Worm (Caenorhabditis elegans) whole organism, young adult: Measurements from ENCODE around the gene F54E2.1.

Experiments used
- B0019.2 ChIP-seq: fragments of 200-800 bp; sonication (Bioruptor generic); conservative IDR thresholded peaks from 2 replicates; pipeline ENCODE4 v1.3.6; 2022; ENCODE audit warnings: missing genetic modification reagents, missing genetic modification characterization, missing compliant biosample characterization
- C17E4.6 ChIP-seq: fragments of 200-800 bp; sonication (Bioruptor generic); IDR thresholded peaks from 2 replicates; pipeline ENCODE4 v1.3.6; 2022; ENCODE audit warnings: missing genetic modification reagents, missing genetic modification characterization, missing compliant biosample characterization
- F10E7.11 ChIP-seq: sonication (generic microtip); optimal IDR thresholded peaks from 2 replicates; lab custom pipeline; 2017; ENCODE audit warnings: mild to moderate bottlenecking, missing genetic modification characterization, moderate library complexity, missing compliant biosample characterization
- F37B4.10 ChIP-seq: fragments of 200-800 bp; sonication (Bioruptor generic); IDR thresholded peaks from 2 replicates; pipeline ENCODE4 v1.3.6; 2022; ENCODE audit warnings: missing genetic modification characterization, missing compliant biosample characterization
- T07F8.4 ChIP-seq: sonication (generic microtip); optimal IDR thresholded peaks from 2 replicates; lab custom pipeline; 2016; ENCODE audit warnings: mild to moderate bottlenecking, missing genetic modification characterization, moderate library complexity, missing compliant biosample characterization
- T26A5.8 ChIP-seq: sonication (generic microtip); optimal IDR thresholded peaks from 2 replicates; lab custom pipeline; 2016; ENCODE audit warnings: missing genetic modification characterization, missing compliant biosample characterization
- Y53G8AR.9 ChIP-seq: fragments of 200-800 bp; sonication (Bioruptor generic); conservative IDR thresholded peaks from 2 replicates; pipeline ENCODE4 v1.3.6; 2022; ENCODE audit warnings: missing genetic modification reagents, missing genetic modification characterization, missing compliant biosample characterization
- ama-1 ChIP-seq, 3 experiments: fragments of 150-350 bp in 1 of 3; sonication (generic microtip) in 2 of 3; optimal IDR thresholded peaks; 2 replicates each; lab custom pipeline; 2014 to 2018; ENCODE audit warnings: missing biosample characterization in 2 of 3, missing genetic modification characterization in 2 of 3, missing genetic modification reagents in 2 of 3
- attf-3 ChIP-seq: fragments of 200-800 bp; sonication (Bioruptor generic); conservative IDR thresholded peaks from 2 replicates; pipeline ENCODE4 v1.3.6; 2022; ENCODE audit warnings: missing genetic modification reagents, missing genetic modification characterization, missing compliant biosample characterization
- attf-6 ChIP-seq: fragments of 200-800 bp; sonication (Bioruptor generic); IDR thresholded peaks from 2 replicates; pipeline ENCODE4 v1.3.6; 2022; ENCODE audit warnings: missing genetic modification reagents, missing genetic modification characterization, missing compliant biosample characterization
- bed-2 ChIP-seq: fragments of 200-800 bp; sonication (Bioruptor generic); IDR thresholded peaks from 2 replicates; pipeline ENCODE4 v1.3.6; 2022; ENCODE audit warnings: missing genetic modification reagents, missing genetic modification characterization, missing compliant biosample characterization
- ccch-3 ChIP-seq: fragments of 200-800 bp; sonication (Bioruptor generic); optimal IDR thresholded peaks from 2 replicates; lab custom pipeline; 2018; ENCODE audit warnings: mild to moderate bottlenecking, missing genetic modification characterization, missing compliant biosample characterization
- ceh-100 ChIP-seq: fragments of 200-800 bp; sonication (Bioruptor generic); IDR thresholded peaks from 2 replicates; pipeline ENCODE4 v1.3.6; 2022; ENCODE audit warnings: missing genetic modification reagents, missing genetic modification characterization, missing compliant biosample characterization
- ceh-27 ChIP-seq: fragments of 200-800 bp; sonication (Bioruptor generic); optimal IDR thresholded peaks from 2 replicates; lab custom pipeline; 2018; ENCODE audit warnings: mild to moderate bottlenecking, missing genetic modification characterization, moderate library complexity, missing compliant biosample characterization
- dox-1 ChIP-seq: fragments of 200-800 bp; sonication (Bioruptor generic); IDR thresholded peaks from 2 replicates; pipeline ENCODE4 v1.3.6; 2022; ENCODE audit warnings: missing genetic modification reagents, missing genetic modification characterization, missing compliant biosample characterization
- dpff-1 ChIP-seq: sonication (generic microtip); optimal IDR thresholded peaks from 2 replicates; lab custom pipeline; 2017; ENCODE audit warnings: mild to moderate bottlenecking, missing genetic modification characterization, missing compliant biosample characterization
- dpl-1 ChIP-seq: fragments of 150-350 bp; optimal IDR thresholded peaks from 2 replicates; lab custom pipeline; 2014; ENCODE audit warnings: missing biosample characterization, missing genetic modification reagents, missing genetic modification characterization
- egl-18 ChIP-seq: fragments of 200-800 bp; sonication (Bioruptor generic); IDR thresholded peaks from 2 replicates; pipeline ENCODE4 v1.3.6; 2022; ENCODE audit warnings: missing genetic modification reagents, missing genetic modification characterization, missing compliant biosample characterization
- egrh-3 ChIP-seq: fragments of 200-800 bp; sonication (Bioruptor generic); IDR thresholded peaks from 2 replicates; pipeline ENCODE4 v1.3.6; 2022; ENCODE audit warnings: missing genetic modification reagents, missing genetic modification characterization, missing compliant biosample characterization
- ekl-4 ChIP-seq: fragments of 200-800 bp; sonication (Bioruptor generic); IDR thresholded peaks from 2 replicates; pipeline ENCODE4 v1.3.6; 2022; ENCODE audit warnings: missing genetic modification reagents, missing genetic modification characterization, missing compliant biosample characterization
- ets-4 ChIP-seq: fragments of 200-800 bp; sonication (Bioruptor generic); optimal IDR thresholded peaks from 2 replicates; lab custom pipeline; 2018; ENCODE audit warnings: mild to moderate bottlenecking, missing genetic modification characterization, missing compliant biosample characterization
- him-1 ChIP-seq: sonication (generic microtip); optimal IDR thresholded peaks from 2 replicates; lab custom pipeline; 2016; ENCODE audit warnings: missing genotype, missing genetic modification reagents, missing genetic modification characterization, missing compliant biosample characterization
- hlh-12 ChIP-seq: sonication (generic microtip); optimal IDR thresholded peaks from 2 replicates; lab custom pipeline; 2016; ENCODE audit warnings: missing genetic modification characterization, missing compliant biosample characterization
- hmg-1.2 ChIP-seq: fragments of 200-800 bp; sonication (Bioruptor generic); IDR thresholded peaks from 2 replicates; pipeline ENCODE4 v1.3.6; 2022; ENCODE audit warnings: missing genetic modification reagents, missing genetic modification characterization, missing compliant biosample characterization
- hmg-20 ChIP-seq: fragments of 200-800 bp; sonication (Bioruptor generic); IDR thresholded peaks from 2 replicates; pipeline ENCODE4 v1.3.6; 2022; ENCODE audit warnings: missing genetic modification reagents, missing genetic modification characterization, missing compliant biosample characterization
- let-607 ChIP-seq, 2 experiments: fragments of 200-800 bp in 1 of 2; sonication (Bioruptor generic) in 1 of 2; sonication (generic microtip) in 1 of 2; optimal IDR thresholded peaks; 2 replicates each; lab custom pipeline; 2016 to 2018; ENCODE audit warnings: mild to moderate bottlenecking in 2 of 2, missing compliant biosample characterization in 2 of 2, missing genetic modification characterization in 2 of 2, moderate library complexity in 2 of 2, missing genotype in 1 of 2
- lsl-1 ChIP-seq: fragments of 200-800 bp; sonication (Bioruptor generic); optimal IDR thresholded peaks from 2 replicates; lab custom pipeline; 2018; ENCODE audit warnings: mild to moderate bottlenecking, missing genetic modification characterization, moderate library complexity, missing compliant biosample characterization
- madf-10 ChIP-seq: sonication (generic microtip); optimal IDR thresholded peaks from 2 replicates; lab custom pipeline; 2016; ENCODE audit warnings: mild to moderate bottlenecking, missing genetic modification characterization, missing compliant biosample characterization
- mel-28 ChIP-seq: sonication (generic microtip); optimal IDR thresholded peaks from 2 replicates; lab custom pipeline; 2016; ENCODE audit warnings: borderline replicate concordance, mild to moderate bottlenecking, missing genetic modification characterization, missing compliant biosample characterization
- mes-4 ChIP-seq: sonication (generic microtip); optimal IDR thresholded peaks from 2 replicates; lab custom pipeline; 2016; ENCODE audit warnings: missing genotype, missing genetic modification characterization, missing compliant biosample characterization
- nfya-2 ChIP-seq: fragments of 200-800 bp; sonication (Bioruptor generic); IDR thresholded peaks from 2 replicates; pipeline ENCODE4 v1.3.6; 2022; ENCODE audit warnings: missing genetic modification reagents, missing genetic modification characterization, missing compliant biosample characterization
- pha-4 ChIP-seq: fragments of 150-350 bp; sonication (generic microtip); optimal IDR thresholded peaks from 2 replicates; lab custom pipeline; 2014; ENCODE audit warnings: missing biosample characterization, missing genetic modification reagents, missing genetic modification characterization
- rcor-1 ChIP-seq: fragments of 200-800 bp; sonication (Bioruptor generic); IDR thresholded peaks from 2 replicates; pipeline ENCODE4 v1.3.6; 2022; ENCODE audit warnings: missing genetic modification reagents, missing genetic modification characterization, missing compliant biosample characterization
- sdz-38 ChIP-seq: sonication (generic microtip); optimal IDR thresholded peaks from 2 replicates; lab custom pipeline; 2016; ENCODE audit warnings: missing genotype, missing genetic modification characterization, missing compliant biosample characterization
- sptf-2 ChIP-seq: fragments of 200-800 bp; sonication (Bioruptor generic); optimal IDR thresholded peaks from 2 replicates; lab custom pipeline; 2018; ENCODE audit warnings: mild to moderate bottlenecking, missing genetic modification characterization, missing compliant biosample characterization
- tbx-9 ChIP-seq: sonication (generic microtip); optimal IDR thresholded peaks from 2 replicates; lab custom pipeline; 2016; ENCODE audit warnings: borderline replicate concordance, missing genetic modification characterization, inconsistent platforms, missing compliant biosample characterization
- unc-130 ChIP-seq: sonication (generic microtip); optimal IDR thresholded peaks from 2 replicates; lab custom pipeline; 2016; ENCODE audit warnings: missing genetic modification reagents, missing genetic modification characterization, missing compliant biosample characterization
- zfh-2 ChIP-seq: fragments of 200-800 bp; sonication (Bioruptor generic); conservative IDR thresholded peaks from 2 replicates; pipeline ENCODE4 v1.3.6; 2022; ENCODE audit warnings: missing genetic modification reagents, missing genetic modification characterization, missing compliant biosample characterization
- ztf-22 ChIP-seq: fragments of 200-800 bp; sonication (Bioruptor generic); optimal IDR thresholded peaks from 2 replicates; lab custom pipeline; 2018; ENCODE audit warnings: mild to moderate bottlenecking, missing genetic modification characterization, moderate library complexity, missing compliant biosample characterization
- ztf-26 ChIP-seq: sonication (generic microtip); optimal IDR thresholded peaks from 2 replicates; lab custom pipeline; 2017; ENCODE audit warnings: missing genetic modification characterization, missing compliant biosample characterization

Gene F54E2.1

ce11 chrV:2799172-2799869, 10.9 kb upstream of the F54E2.1 start (continued):
- TF ChIP-seq egl-18 (GFP tag; lab: Robert Waterston, UW) (no peak), sptf-2 (no peak)
- TF ChIP-seq, all 124 proteins: peak for 4

ce11 chrV:2800676-2801075, 9.5 kb upstream of the F54E2.1 start:
- TF ChIP-seq egrh-3 (GFP tag; lab: Robert Waterston, UW) (peak; percentile 11; the same call in 1 of the 2 replicates), him-1 (no peak), zfh-2 (peak; percentile 65; the same call in 1 of the 2 replicates)

ce11 chrV:2801955-2802354, 8.2 kb upstream of the F54E2.1 start:
- TF ChIP-seq F37B4.10 (GFP tag; lab: Robert Waterston, UW), result no peak
- no peak for TF ChIP-seq unc-130
- TF ChIP-seq lsl-1 (GFP tag; lab: Kevin White, UChicago), result no peak
- no peak for TF ChIP-seq ccch-3

ce11 chrV:2803258-2803657, 6.9 kb upstream of the F54E2.1 start:
- TF ChIP-seq dpff-1 (tag; lab: Kevin White, UChicago), result no peak
- TF ChIP-seq zfh-2, result peak; percentile 57
- no peak for TF ChIP-seq attf-6 (GFP tag; lab: Robert Waterston, UW)

ce11 chrV:2807760-2808159, 2.4 kb upstream of the F54E2.1 start, which contains the start of gene ketn-1:
Gene ketn-1 (minus strand): TSS chrV:2807860.
- TF ChIP-seq ceh-27 (GFP tag; lab: Kevin White, UChicago) (no peak), F10E7.11 (no peak), attf-3 (GFP tag; lab: Robert Waterston, UW) (no peak), mes-4 (tag; lab: Kevin White, UChicago) (no peak), C17E4.6 (GFP tag; lab: Robert Waterston, UW) (no peak), pha-4 (tag; lab: Kevin White, UChicago) (no peak), rcor-1 (GFP tag; lab: Robert Waterston, UW) (no peak), hmg-1.2 (GFP tag; lab: Robert Waterston, UW) (no peak), madf-10 (tag; lab: Kevin White, UChicago) (no peak), ztf-26 (tag; lab: Kevin White, UChicago) (no peak), dox-1 (GFP tag; lab: Robert Waterston, UW) (no peak), let-607 (tag; optimal IDR thresholded peaks at IDR 0.05; lab: Kevin White, UChicago) (no peak), T07F8.4 (no peak), dpff-1 (tag; lab: Kevin White, UChicago) (no peak), hlh-12 (tag; lab: Kevin White, UChicago) (no peak)
- TF ChIP-seq, all 124 proteins: peak for 0

ce11 chrV:2809443-2809842, 755 bp upstream of the F54E2.1 start:
- TF ChIP-seq sptf-2 (no peak), ceh-100 (GFP tag; lab: Robert Waterston, UW) (no peak), ekl-4 (GFP tag; lab: Robert Waterston, UW) (no peak), hmg-20 (GFP tag; lab: Robert Waterston, UW) (no peak), sdz-38 (no peak), Y53G8AR.9 (GFP tag; lab: Robert Waterston, UW) (no peak), T26A5.8 (tag; lab: Kevin White, UChicago) (no peak), nfya-2 (no peak), bed-2 (GFP tag; lab: Robert Waterston, UW) (no peak), mel-28 (tag; lab: Kevin White, UChicago) (no peak), dpl-1 (GFP tag; lab: Kevin White, UChicago) (no peak), ama-1 (optimal IDR thresholded peaks at IDR 0.05; lab: Kevin White, UChicago) (no peak), ama-1 (GFP tag; optimal IDR thresholded peaks at IDR 0.05; lab: Kevin White, UChicago) (no peak), ztf-22 (GFP tag; lab: Kevin White, UChicago) (no peak), ets-4 (GFP tag; lab: Kevin White, UChicago) (no peak), madf-10 (tag; lab: Kevin White, UChicago) (no peak), tbx-9 (no peak), B0019.2 (no peak)
